Worm (Caenorhabditis elegans) whole organism, late embryonic: ENCODE results near the gene F53A9.7.

Source experiments
- K02D7.2 ChIP-seq: sonication (generic microtip); optimal IDR thresholded peaks from 2 replicates; lab custom pipeline; 2017; ENCODE audit warnings: mild to moderate bottlenecking, missing genetic modification characterization, missing compliant biosample characterization
- K09A11.1 ChIP-seq: sonication (generic microtip); optimal IDR thresholded peaks from 2 replicates; lab custom pipeline; 2017; ENCODE audit warnings: antibody characterized with exemption, mild to moderate bottlenecking, missing genetic modification characterization, missing compliant biosample characterization; ENCODE audit not compliant: insufficient read depth
- ceh-14 ChIP-seq: sonication (generic microtip); optimal IDR thresholded peaks from 2 replicates; lab custom pipeline; 2016; ENCODE audit warnings: missing genotype, missing genetic modification characterization, missing compliant biosample characterization
- ceh-24 ChIP-seq: sonication (generic microtip); optimal IDR thresholded peaks from 2 replicates; lab custom pipeline; 2016; ENCODE audit warnings: mild to moderate bottlenecking, missing genetic modification characterization, missing compliant biosample characterization
- ceh-45 ChIP-seq: fragments of 200-800 bp; sonication (Bioruptor generic); IDR thresholded peaks from 2 replicates; pipeline ENCODE4 v1.3.6; 2022; ENCODE audit warnings: missing genetic modification reagents, missing genetic modification characterization, missing compliant biosample characterization
- ceh-9 ChIP-seq: sonication (generic microtip); optimal IDR thresholded peaks from 2 replicates; lab custom pipeline; 2016; ENCODE audit warnings: mild to moderate bottlenecking, missing genetic modification characterization, inconsistent platforms, missing compliant biosample characterization
- dve-1 ChIP-seq: sonication (generic microtip); optimal IDR thresholded peaks from 2 replicates; lab custom pipeline; 2017; ENCODE audit warnings: antibody characterized with exemption, mild to moderate bottlenecking, missing genetic modification characterization, missing compliant biosample characterization
- elt-2 ChIP-seq: sonication (generic microtip); optimal IDR thresholded peaks from 2 replicates; lab custom pipeline; 2016; ENCODE audit warnings: missing genetic modification reagents, missing genetic modification characterization, missing compliant biosample characterization
- elt-4 ChIP-seq: sonication (generic microtip); optimal IDR thresholded peaks from 2 replicates; lab custom pipeline; 2016; ENCODE audit warnings: missing genetic modification characterization, missing compliant biosample characterization
- ets-4 ChIP-seq: sonication (generic microtip); optimal IDR thresholded peaks from 2 replicates; lab custom pipeline; 2016; ENCODE audit warnings: missing genetic modification characterization, missing compliant biosample characterization
- fkh-6 ChIP-seq: sonication (generic microtip); optimal IDR thresholded peaks from 2 replicates; lab custom pipeline; 2016; ENCODE audit warnings: missing genetic modification characterization, missing compliant biosample characterization
- hlh-13 ChIP-seq: fragments of 200-800 bp; sonication (Bioruptor generic); optimal IDR thresholded peaks from 2 replicates; lab custom pipeline; 2018; ENCODE audit warnings: mild to moderate bottlenecking, missing genetic modification characterization, missing compliant biosample characterization
- hlh-15 ChIP-seq: sonication (generic microtip); optimal IDR thresholded peaks from 2 replicates; lab custom pipeline; 2016; ENCODE audit warnings: missing genetic modification characterization, missing compliant biosample characterization
- hlh-30 ChIP-seq: sonication (generic microtip); optimal IDR thresholded peaks from 2 replicates; lab custom pipeline; 2017; ENCODE audit warnings: antibody characterized with exemption, missing genetic modification characterization, missing compliant biosample characterization; ENCODE audit not compliant: insufficient read depth
- hlh-6 ChIP-seq: sonication (generic microtip); optimal IDR thresholded peaks from 2 replicates; lab custom pipeline; 2016; ENCODE audit warnings: missing genotype, missing genetic modification characterization, missing compliant biosample characterization
- hlh-8 ChIP-seq: sonication (generic microtip); optimal IDR thresholded peaks from 2 replicates; lab custom pipeline; 2016; ENCODE audit warnings: missing genotype, missing genetic modification characterization, missing compliant biosample characterization
- lim-6 ChIP-seq: sonication (generic microtip); optimal IDR thresholded peaks from 2 replicates; lab custom pipeline; 2016; ENCODE audit warnings: missing genetic modification characterization, missing compliant biosample characterization
- lin-11 ChIP-seq: fragments of 200-800 bp; sonication (Bioruptor generic); optimal IDR thresholded peaks from 2 replicates; lab custom pipeline; 2018; ENCODE audit warnings: mild to moderate bottlenecking, missing genetic modification characterization, missing compliant biosample characterization
- madf-2 ChIP-seq: sonication (generic microtip); optimal IDR thresholded peaks from 2 replicates; lab custom pipeline; 2017; ENCODE audit warnings: missing genetic modification characterization, missing compliant biosample characterization
- nfya-1 ChIP-seq: sonication (generic microtip); optimal IDR thresholded peaks from 2 replicates; lab custom pipeline; 2017; ENCODE audit warnings: missing genetic modification characterization, mild to moderate bottlenecking, missing compliant biosample characterization, antibody characterized with exemption, moderate library complexity
- nhr-232 ChIP-seq: sonication (generic microtip); optimal IDR thresholded peaks from 2 replicates; lab custom pipeline; 2016; ENCODE audit warnings: missing genetic modification characterization, missing compliant biosample characterization
- odd-2 ChIP-seq: sonication (generic microtip); optimal IDR thresholded peaks from 2 replicates; lab custom pipeline; 2017; ENCODE audit warnings: antibody characterized with exemption, mild to moderate bottlenecking, missing genetic modification characterization, missing compliant biosample characterization
- pag-3 ChIP-seq: sonication (generic microtip); optimal IDR thresholded peaks from 2 replicates; lab custom pipeline; 2016; ENCODE audit warnings: missing compliant biosample characterization, missing genetic modification characterization, borderline replicate concordance
- pqm-1 ChIP-seq: sonication (generic microtip); optimal IDR thresholded peaks from 2 replicates; lab custom pipeline; 2016; ENCODE audit warnings: missing genetic modification characterization, missing compliant biosample characterization
- sdc-2 ChIP-seq: sonication (generic microtip); optimal IDR thresholded peaks from 2 replicates; lab custom pipeline; 2016; ENCODE audit warnings: missing genotype, missing genetic modification characterization, missing compliant biosample characterization
- sox-2 ChIP-seq: fragments of 200-800 bp; sonication (Bioruptor generic); IDR thresholded peaks from 2 replicates; pipeline ENCODE4 v1.3.6; 2022; ENCODE audit warnings: missing genetic modification reagents, missing genetic modification characterization, missing compliant biosample characterization
- sox-4 ChIP-seq: sonication (generic microtip); optimal IDR thresholded peaks from 2 replicates; lab custom pipeline; 2017; ENCODE audit warnings: mild to moderate bottlenecking, missing genetic modification characterization, inconsistent platforms, missing compliant biosample characterization
- syd-9 ChIP-seq: sonication (generic microtip); optimal IDR thresholded peaks from 2 replicates; lab custom pipeline; 2016; ENCODE audit warnings: mild to moderate bottlenecking, missing genetic modification characterization, moderate library complexity, missing compliant biosample characterization
- tbx-7 ChIP-seq: sonication (generic microtip); optimal IDR thresholded peaks from 2 replicates; lab custom pipeline; 2016; ENCODE audit warnings: missing genotype, missing genetic modification characterization, missing compliant biosample characterization
- unc-3 ChIP-seq, 2 experiments: fragments of 200-800 bp in 1 of 2; sonication (Bioruptor generic) in 1 of 2; sonication (generic microtip) in 1 of 2; conservative IDR thresholded peaks in 1 of 2; optimal IDR thresholded peaks in 1 of 2; 2 replicates each; pipeline versions ENCODE4 v1.3.6 to Lab custom; 2016 to 2022; ENCODE audit warnings: missing compliant biosample characterization in 2 of 2, missing genetic modification characterization in 2 of 2, missing genetic modification reagents in 1 of 2
- unc-86 ChIP-seq: sonication (generic microtip); optimal IDR thresholded peaks from 2 replicates; lab custom pipeline; 2016; ENCODE audit warnings: missing genetic modification characterization, missing compliant biosample characterization
- zip-5 ChIP-seq: sonication (generic microtip); optimal IDR thresholded peaks from 2 replicates; lab custom pipeline; 2016; ENCODE audit warnings: missing genetic modification characterization, missing compliant biosample characterization

F53A9.7 gene

DNA sequence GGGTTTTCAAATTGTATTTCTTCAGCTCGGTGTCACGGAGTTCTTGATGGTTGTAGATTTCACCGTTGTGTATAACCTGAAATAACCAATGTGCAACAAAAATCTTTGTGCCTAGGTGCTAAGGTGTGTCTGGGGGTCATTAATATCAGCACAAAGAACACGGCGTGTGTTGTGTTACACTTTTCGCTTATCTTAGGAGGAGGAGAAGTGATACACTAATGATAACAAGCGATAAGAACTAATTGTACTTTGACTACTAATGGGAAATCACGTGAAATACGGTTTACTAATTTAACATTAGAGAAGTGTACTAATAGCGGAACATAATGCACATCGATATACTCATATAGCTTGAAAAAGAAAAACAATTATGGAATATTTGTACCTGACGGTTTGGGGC, 33.5 kb upstream of the F53A9.7 start:
- TF ChIP-seq fkh-6 (tag; lab: Kevin White, UChicago) = no peak
- peak; percentile 95 for TF ChIP-seq elt-2 (tag; lab: Kevin White, UChicago)

DNA sequence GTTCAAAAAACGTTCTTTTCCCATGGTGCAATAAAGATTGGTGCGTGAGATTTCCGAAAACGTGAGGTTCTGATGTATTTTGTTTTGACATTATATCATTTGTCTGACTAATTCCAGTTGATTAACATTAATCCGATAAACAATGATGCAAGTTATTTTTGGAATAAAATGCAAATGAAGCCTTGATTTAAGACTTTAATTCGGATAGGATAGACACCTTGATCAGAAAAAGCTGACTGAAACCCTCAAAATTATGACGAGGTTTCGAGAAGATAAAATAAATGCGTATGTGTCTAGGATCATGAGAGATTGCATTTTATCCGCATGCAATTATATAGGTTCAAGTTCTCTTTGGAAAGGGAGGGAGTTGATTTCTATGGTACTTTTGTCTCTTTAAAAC, 28.8 kb upstream of the F53A9.7 start:
- no peak for TF ChIP-seq pqm-1 (tag; lab: Kevin White, UChicago)
- TF ChIP-seq ceh-14 (tag; lab: Kevin White, UChicago) = no peak
- TF ChIP-seq lim-6 = no peak
- TF ChIP-seq hlh-13 (GFP tag; lab: Kevin White, UChicago) = no peak
- no peak for TF ChIP-seq ceh-45 (GFP tag; lab: Robert Waterston, UW)
- TF ChIP-seq hlh-6 (tag; lab: Kevin White, UChicago) = no peak
- TF ChIP-seq elt-4 (tag; lab: Kevin White, UChicago) = no peak
- no peak for TF ChIP-seq hlh-15
- no peak for TF ChIP-seq ets-4 (tag; lab: Kevin White, UChicago)
- TF ChIP-seq elt-2 (tag; lab: Kevin White, UChicago) = no peak
- no peak for TF ChIP-seq nhr-232
- TF ChIP-seq ceh-9 (tag; lab: Kevin White, UChicago) = no peak
- no peak for TF ChIP-seq K02D7.2 (tag; lab: Kevin White, UChicago)

DNA sequence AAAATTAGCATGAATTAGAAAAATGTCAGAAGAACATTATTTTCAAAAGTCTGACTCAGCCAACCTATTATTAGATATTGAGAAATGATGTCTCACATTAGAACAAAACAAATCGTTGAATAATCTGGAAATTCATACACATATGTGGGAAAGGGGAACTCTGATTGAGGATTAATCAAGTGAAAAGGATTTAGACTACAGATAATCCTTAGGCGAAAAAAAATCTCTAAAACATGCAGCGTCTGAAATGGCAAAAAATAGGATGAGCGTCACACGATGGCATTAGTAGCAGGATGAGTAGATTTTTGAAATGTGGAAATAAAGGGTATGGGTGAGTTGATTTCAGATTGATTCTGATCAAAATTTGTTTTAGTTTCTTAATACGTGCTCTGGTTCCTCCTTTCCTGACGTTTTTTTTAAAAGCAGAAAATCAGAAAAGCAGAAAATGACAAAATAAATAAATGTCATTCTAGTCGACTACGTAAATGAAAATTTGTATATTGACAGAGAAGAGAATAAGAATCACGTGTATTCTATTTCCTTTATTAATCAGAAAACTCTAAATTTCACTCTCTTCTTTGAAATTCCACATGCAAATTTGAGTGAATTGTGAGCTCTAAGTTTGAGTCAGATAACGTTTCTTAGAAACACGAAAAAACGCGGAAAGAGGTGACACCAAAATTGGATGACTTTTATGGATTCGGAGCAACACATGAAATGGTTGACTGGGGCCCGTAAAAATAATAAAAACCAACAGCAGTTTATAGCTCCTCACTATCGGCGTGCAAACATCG, 27.7 kb upstream of the F53A9.7 start:
- TF ChIP-seq ceh-24 (tag; lab: Kevin White, UChicago) (no peak), K09A11.1 (tag; lab: Kevin White, UChicago) (no peak), tbx-7 (tag; lab: Kevin White, UChicago) (no peak), elt-2 (tag; lab: Kevin White, UChicago) (no peak)

DNA sequence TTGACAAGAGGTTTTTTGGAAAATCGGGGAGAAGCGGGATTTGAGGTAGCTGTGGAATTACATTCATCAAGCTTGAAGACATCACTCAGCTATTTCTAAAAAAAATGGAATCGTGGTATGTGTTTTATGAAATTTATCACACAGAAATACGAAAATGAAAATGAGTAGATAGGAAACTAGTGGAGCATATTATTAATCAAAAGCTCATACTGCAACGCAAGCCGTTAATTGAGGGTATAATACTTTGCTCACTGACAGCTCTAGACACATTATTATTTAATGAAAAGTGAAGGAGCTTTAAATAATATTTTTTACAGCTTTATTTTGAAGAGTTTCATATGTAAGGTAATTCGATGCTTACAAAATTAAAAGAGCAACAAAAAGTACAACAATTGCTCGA, 26.2 kb upstream of the F53A9.7 start, which contains the start of gene M02D8.7:
Gene M02D8.7 (minus strand): TSS at position 101 of the 400 bp plus-strand sequence.
- TF ChIP-seq elt-4 (tag; lab: Kevin White, UChicago) (no peak), madf-2 (tag; lab: Kevin White, UChicago) (no peak), hlh-15 (no peak), dve-1 (tag; lab: Kevin White, UChicago) (no peak), sox-2 (GFP tag; lab: Robert Waterston, UW) (no peak), syd-9 (tag; lab: Kevin White, UChicago) (no peak), ceh-14 (tag; lab: Kevin White, UChicago) (no peak), ceh-24 (tag; lab: Kevin White, UChicago) (no peak), hlh-8 (tag; lab: Kevin White, UChicago) (no peak), pag-3 (tag; lab: Kevin White, UChicago) (no peak), ceh-45 (GFP tag; lab: Robert Waterston, UW) (no peak), hlh-30 (no peak), lin-11 (tag; lab: Kevin White, UChicago) (no peak), nfya-1 (tag; lab: Kevin White, UChicago) (no peak), zip-5 (no peak), odd-2 (tag; lab: Kevin White, UChicago) (no peak), unc-86 (no peak), unc-3 (GFP tag; conservative IDR thresholded peaks at IDR 0.05; lab: Robert Waterston, UW) (no peak), unc-3 (tag; optimal IDR thresholded peaks at IDR 0.05; lab: Kevin White, UChicago) (no peak), sox-4 (tag; lab: Kevin White, UChicago) (no peak)

DNA sequence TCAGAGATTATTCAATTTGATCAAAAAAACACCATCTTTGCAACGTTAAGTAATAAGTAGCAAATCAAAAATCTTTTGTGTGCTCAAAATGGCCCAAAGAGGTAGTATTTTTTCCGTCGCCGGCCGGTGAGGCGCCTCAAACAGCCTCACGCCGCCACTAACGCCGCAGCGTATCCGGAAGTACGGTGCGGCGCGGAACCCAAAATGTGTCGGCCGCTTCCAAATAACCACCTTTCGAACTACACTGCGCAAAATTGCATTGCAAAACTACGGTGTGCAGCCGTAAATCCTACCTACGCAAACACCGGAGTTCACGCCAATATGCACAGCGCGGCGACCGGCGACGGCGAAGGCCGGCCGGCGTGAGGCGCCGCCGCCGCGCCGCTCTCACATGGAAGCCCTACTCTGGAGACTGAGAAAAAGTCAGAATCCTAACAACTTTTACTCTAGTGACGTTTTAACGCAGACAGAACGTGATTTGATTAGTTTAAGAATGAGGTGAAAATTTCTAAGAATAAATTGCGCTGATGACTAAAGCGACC, 25.0 kb upstream of the F53A9.7 start:
- TF ChIP-seq sdc-2 (tag; lab: Kevin White, UChicago) (peak; percentile 2), odd-2 (tag; lab: Kevin White, UChicago) (no peak)
- TF ChIP-seq, all 69 proteins: peak for 1
